Fruit fly (Drosophila melanogaster) whole organism, wandering third instar larva: ENCODE data around the gene CG42538.

Source experiments
- Abd-B ChIP-seq: fragments of >200 bp; optimal IDR thresholded peaks from 2 replicates; lab custom pipeline; 2017; ENCODE audit warnings: missing biosample characterization, missing genetic modification characterization
- CG32264 ChIP-seq: fragments of 200-800 bp; sonication (Bioruptor generic); optimal IDR thresholded peaks from 2 replicates; lab custom pipeline; 2016; ENCODE audit warnings: missing biosample characterization, missing genetic modification characterization
- CG9705 ChIP-seq: fragments of 200-800 bp; sonication (Bioruptor generic); optimal IDR thresholded peaks from 2 replicates; lab custom pipeline; 2018; ENCODE audit warnings: missing biosample characterization, mild to moderate bottlenecking, missing genetic modification characterization
- CrebA ChIP-seq: fragments of 200-800 bp; sonication (Bioruptor generic); optimal IDR thresholded peaks from 2 replicates; lab custom pipeline; 2016; ENCODE audit warnings: missing biosample characterization, mild to moderate bottlenecking, missing genetic modification characterization, borderline replicate concordance
- Dif ChIP-seq: fragments of 200-275, 200-300 bp; sonication (Bioruptor generic); optimal IDR thresholded peaks from 2 replicates; lab custom pipeline; 2018; ENCODE audit warnings: missing biosample characterization, missing genetic modification characterization; ENCODE audit not compliant: partially characterized antibody
- GATAd ChIP-seq: sonication (Bioruptor generic); optimal IDR thresholded peaks from 2 replicates; lab custom pipeline; 2016; ENCODE audit warnings: missing biosample characterization, missing genetic modification characterization
- HLH106 ChIP-seq: fragments of 200-800 bp; optimal IDR thresholded peaks from 3 replicates; lab custom pipeline; 2019; ENCODE audit warnings: missing biosample characterization, mild to moderate bottlenecking, missing genetic modification characterization, moderate library complexity
- Hnf4 ChIP-seq: fragments of 200-800 bp; sonication (Bioruptor generic); optimal IDR thresholded peaks from 2 replicates; lab custom pipeline; 2016; ENCODE audit warnings: missing biosample characterization, mild to moderate bottlenecking, missing genetic modification characterization
- Hr78 ChIP-seq: fragments of >200 bp; optimal IDR thresholded peaks from 2 replicates; lab custom pipeline; 2017; ENCODE audit warnings: missing biosample characterization, missing genetic modification characterization
- Hr83 ChIP-seq: fragments of 200-300 bp; sonication (Bioruptor generic); optimal IDR thresholded peaks from 2 replicates; lab custom pipeline; 2016; ENCODE audit warnings: missing biosample characterization, mild to moderate bottlenecking, missing genetic modification characterization, moderate library complexity; ENCODE audit not compliant: poor library complexity, severe bottlenecking
- Jra ChIP-seq: sonication (Bioruptor generic); optimal IDR thresholded peaks from 2 replicates; lab custom pipeline; 2016; ENCODE audit warnings: missing biosample characterization, missing genetic modification characterization
- Mio ChIP-seq: sonication (Bioruptor generic); optimal IDR thresholded peaks from 2 replicates; lab custom pipeline; 2016; ENCODE audit warnings: missing biosample characterization, missing genetic modification characterization
- Myc ChIP-seq: fragments of >200 bp; optimal IDR thresholded peaks from 2 replicates; lab custom pipeline; 2017
- N ChIP-seq: fragments of >200 bp; optimal IDR thresholded peaks from 2 replicates; lab custom pipeline; 2018; ENCODE audit warnings: missing biosample characterization, missing external identifiers, missing genetic modification characterization
- OdsH ChIP-seq: fragments of 200-800 bp; sonication (Bioruptor generic); optimal IDR thresholded peaks from 2 replicates; lab custom pipeline; 2016; ENCODE audit warnings: missing biosample characterization, mild to moderate bottlenecking, missing genetic modification characterization
- Rel ChIP-seq, 2 experiments: fragments of 200-800 bp; sonication (Bioruptor generic) in 1 of 2; optimal IDR thresholded peaks; 2 replicates in 1 of 2; 3 replicates in 1 of 2; lab custom pipeline; 2016 to 2019; ENCODE audit warnings: mild to moderate bottlenecking in 2 of 2, missing biosample characterization in 2 of 2, missing genetic modification characterization in 2 of 2, moderate library complexity in 1 of 2
- Sp1 ChIP-seq: fragments of 200-800 bp; sonication (Bioruptor generic); optimal IDR thresholded peaks from 3 replicates; lab custom pipeline; 2019; ENCODE audit warnings: missing biosample characterization, mild to moderate bottlenecking, missing genetic modification characterization, moderate library complexity
- Vsx2 ChIP-seq: fragments of 200-300, 225-300 bp; sonication (Bioruptor generic); optimal IDR thresholded peaks from 2 replicates; lab custom pipeline; 2018; ENCODE audit warnings: missing biosample characterization, missing genetic modification characterization; ENCODE audit not compliant: partially characterized antibody
- br ChIP-seq: fragments of 200-800 bp; sonication (Bioruptor generic); optimal IDR thresholded peaks from 2 replicates; lab custom pipeline; 2016; ENCODE audit warnings: missing biosample characterization, missing genetic modification characterization
- brk ChIP-seq: fragments of 200-800 bp; sonication (Bioruptor generic); optimal IDR thresholded peaks from 2 replicates; lab custom pipeline; 2016; ENCODE audit warnings: missing biosample characterization, mild to moderate bottlenecking, missing genetic modification characterization
- dmrt93B ChIP-seq: fragments of 200-800 bp; sonication (Bioruptor generic); optimal IDR thresholded peaks from 2 replicates; lab custom pipeline; 2018; ENCODE audit warnings: missing biosample characterization, mild to moderate bottlenecking, missing genetic modification characterization
- dsf ChIP-seq: sonication (Bioruptor generic); optimal IDR thresholded peaks from 2 replicates; lab custom pipeline; 2016; ENCODE audit warnings: missing biosample characterization, missing genetic modification characterization, borderline replicate concordance
- ey ChIP-seq: fragments of 200-800 bp; sonication (Bioruptor generic); optimal IDR thresholded peaks from 2 replicates; lab custom pipeline; 2016; ENCODE audit warnings: missing biosample characterization, missing genetic modification characterization
- foxo ChIP-seq, 2 experiments: fragments of 200-800 bp; sonication (Bioruptor generic); optimal IDR thresholded peaks; 2 replicates in 1 of 2; 3 replicates in 1 of 2; lab custom pipeline; 2016 to 2017; ENCODE audit warnings: missing biosample characterization in 2 of 2, missing genetic modification characterization in 2 of 2
- fru ChIP-seq: fragments of 200-800 bp; sonication (Bioruptor generic); optimal IDR thresholded peaks from 3 replicates; lab custom pipeline; 2016; ENCODE audit warnings: missing biosample characterization, mild to moderate bottlenecking, missing genetic modification characterization
- h ChIP-seq: fragments of 200-800 bp; sonication (Bioruptor generic); optimal IDR thresholded peaks from 3 replicates; lab custom pipeline; 2016; ENCODE audit warnings: missing biosample characterization, mild to moderate bottlenecking, missing genetic modification characterization
- jim ChIP-seq: fragments of 175-275, 200-325 bp; sonication (Bioruptor generic); optimal IDR thresholded peaks from 2 replicates; lab custom pipeline; 2016; ENCODE audit warnings: missing biosample characterization, mild to moderate bottlenecking, missing genetic modification characterization
- lola ChIP-seq: fragments of >200 bp; optimal IDR thresholded peaks from 2 replicates; lab custom pipeline; 2017; ENCODE audit warnings: missing biosample characterization, missing genetic modification characterization
- pan ChIP-seq: fragments of >200 bp; optimal IDR thresholded peaks from 2 replicates; lab custom pipeline; 2017
- psq ChIP-seq: fragments of 200-800 bp; sonication (Bioruptor generic); optimal IDR thresholded peaks from 3 replicates; lab custom pipeline; 2017; ENCODE audit warnings: missing biosample characterization, mild to moderate bottlenecking, missing genetic modification characterization, moderate library complexity
- rgr ChIP-seq: fragments of 200-800 bp; sonication (Bioruptor generic); optimal IDR thresholded peaks from 3 replicates; lab custom pipeline; 2016; ENCODE audit warnings: missing biosample characterization, mild to moderate bottlenecking, missing genetic modification characterization
- sage ChIP-seq: fragments of 200-800 bp; sonication (Bioruptor generic); optimal IDR thresholded peaks from 2 replicates; lab custom pipeline; 2016; ENCODE audit warnings: missing biosample characterization, mild to moderate bottlenecking, missing genetic modification characterization
- sv ChIP-seq: fragments of 200-800 bp; sonication (Bioruptor generic); optimal IDR thresholded peaks from 3 replicates; lab custom pipeline; 2016; ENCODE audit warnings: missing biosample characterization, missing genetic modification characterization
- usp ChIP-seq: fragments of >200 bp; optimal IDR thresholded peaks from 2 replicates; lab custom pipeline; 2017; ENCODE audit warnings: missing biosample characterization, missing genetic modification characterization
- woc ChIP-seq: sonication (Bioruptor generic); optimal IDR thresholded peaks from 2 replicates; lab custom pipeline; 2016; ENCODE audit warnings: missing biosample characterization, mild to moderate bottlenecking, missing genetic modification characterization

The CG42538 gene

dm6 chr3L:16016911-16017310, 17.4 kb upstream of the CG42538 start:
- TF ChIP-seq CrebA (GFP tag; lab: Kevin White, UChicago) (no peak), foxo (GFP tag; optimal IDR thresholded peaks at IDR 0.05; lab: Kevin White, UChicago) (peak in 1 of 2 experiments; percentile 15), pan (lab: Kevin White, UChicago) (no peak), h (GFP tag; lab: Kevin White, UChicago) (peak; percentile 29), Sp1 (GFP tag; lab: Kevin White, UChicago) (no peak), lola (GFP tag; lab: Kevin White, UChicago) (no peak)

DNA sequence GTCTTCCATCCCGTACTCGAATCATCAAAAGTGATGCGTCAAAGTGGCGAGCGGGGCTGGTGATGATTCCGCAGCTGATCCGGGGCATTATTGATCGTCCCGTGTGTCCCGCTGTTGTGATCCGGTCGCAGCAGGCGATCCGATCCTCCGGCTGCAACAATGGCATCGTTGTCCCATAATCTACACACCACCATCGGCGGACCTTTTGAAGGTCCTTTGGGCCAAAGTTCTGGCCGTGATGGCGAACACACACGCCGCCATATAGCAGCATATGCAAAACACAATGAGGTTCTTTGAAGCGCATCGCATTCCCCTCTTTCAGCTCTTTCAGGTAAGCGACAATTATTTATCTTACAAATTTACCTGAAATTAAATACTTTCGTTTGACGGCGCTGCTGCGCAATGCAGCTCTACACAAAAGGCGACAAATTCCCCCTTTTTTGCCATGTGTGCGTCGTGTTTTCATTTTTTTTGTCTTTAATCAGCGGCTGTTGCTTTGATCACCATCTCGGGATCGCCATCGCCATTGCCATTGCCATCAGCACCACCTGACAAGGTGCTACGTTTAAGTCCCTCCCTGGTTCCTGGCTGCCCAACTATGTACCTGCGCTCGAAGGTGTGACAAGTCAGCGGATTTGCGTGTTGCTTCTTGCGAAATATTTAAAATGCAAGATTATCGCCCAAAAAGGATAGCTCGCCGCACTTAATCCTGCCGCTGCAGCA, 16.6 kb upstream of the CG42538 start:
- TF ChIP-seq HLH106 (tag; lab: Kevin White, UChicago) (no peak), usp (no peak), Hr83 (no peak), dsf (no peak), Jra (no peak), woc (GFP tag; lab: Kevin White, UChicago) (no peak), lola (GFP tag; lab: Kevin White, UChicago) (no peak), Hr78 (no peak), dmrt93B (GFP tag; lab: Kevin White, UChicago) (no peak), sv (no peak), br (GFP tag; lab: Kevin White, UChicago) (no peak), pan (lab: Kevin White, UChicago) (no peak), GATAd (GFP tag; lab: Kevin White, UChicago) (no peak), Abd-B (no peak), CG9705 (GFP tag; lab: Kevin White, UChicago) (no peak), Myc (lab: Kevin White, UChicago) (no peak), CrebA (GFP tag; lab: Kevin White, UChicago) (no peak), OdsH (GFP tag; lab: Kevin White, UChicago) (no peak), Dif (GFP tag; lab: Kevin White, UChicago) (no peak), psq (GFP tag; lab: Kevin White, UChicago) (no peak)

DNA sequence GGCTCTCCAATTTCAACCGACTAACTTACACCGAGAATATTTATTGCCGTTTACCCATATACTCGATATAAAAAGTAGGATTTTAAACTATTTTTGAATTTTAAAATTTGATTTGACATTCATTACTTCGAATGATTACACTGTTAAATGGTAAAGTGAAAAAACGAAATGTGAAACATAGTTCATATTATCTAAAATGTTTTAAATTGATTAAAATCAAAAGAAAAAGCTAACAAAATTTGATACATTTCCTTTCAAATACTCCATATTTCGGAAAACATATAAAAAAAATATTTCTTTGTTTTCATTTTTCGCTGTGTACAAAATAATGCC, 16.1 kb upstream of the CG42538 start:
- TF ChIP-seq br (GFP tag; lab: Kevin White, UChicago) (no peak), HLH106 (tag; lab: Kevin White, UChicago) (peak; percentile 6)
- TF ChIP-seq, all 38 proteins: peak for 1

DNA sequence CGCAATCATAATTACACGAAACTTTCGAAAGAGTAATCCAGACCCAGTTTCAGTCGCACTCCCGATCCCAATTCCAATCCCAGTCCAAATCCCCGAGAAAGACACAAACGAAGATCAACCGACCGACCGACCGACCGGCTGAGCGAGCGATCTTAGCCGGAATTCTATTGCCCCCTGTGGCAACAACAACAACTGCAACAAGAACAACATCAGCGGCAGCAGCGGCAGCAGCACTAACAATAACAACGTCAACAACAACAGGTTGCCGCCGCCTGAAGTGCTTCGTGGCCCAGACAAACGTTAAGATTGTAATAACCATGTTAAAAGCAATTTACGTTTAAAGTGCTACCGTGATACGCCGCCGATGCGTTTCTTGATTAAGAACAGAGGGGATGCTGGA, 15.6 kb upstream of the CG42538 start:
- TF ChIP-seq dmrt93B (GFP tag; lab: Kevin White, UChicago) (no peak), dsf (no peak), woc (GFP tag; lab: Kevin White, UChicago) (no peak), HLH106 (tag; lab: Kevin White, UChicago) (no peak), rgr (GFP tag; lab: Kevin White, UChicago) (no peak), Myc (lab: Kevin White, UChicago) (no peak), Abd-B (no peak), Mio (GFP tag; lab: Kevin White, UChicago) (no peak), N (GFP tag; lab: Kevin White, UChicago) (no peak), foxo (GFP tag; optimal IDR thresholded peaks at IDR 0.05; lab: Kevin White, UChicago) (no peak), lola (GFP tag; lab: Kevin White, UChicago) (no peak), CrebA (GFP tag; lab: Kevin White, UChicago) (no peak)

DNA sequence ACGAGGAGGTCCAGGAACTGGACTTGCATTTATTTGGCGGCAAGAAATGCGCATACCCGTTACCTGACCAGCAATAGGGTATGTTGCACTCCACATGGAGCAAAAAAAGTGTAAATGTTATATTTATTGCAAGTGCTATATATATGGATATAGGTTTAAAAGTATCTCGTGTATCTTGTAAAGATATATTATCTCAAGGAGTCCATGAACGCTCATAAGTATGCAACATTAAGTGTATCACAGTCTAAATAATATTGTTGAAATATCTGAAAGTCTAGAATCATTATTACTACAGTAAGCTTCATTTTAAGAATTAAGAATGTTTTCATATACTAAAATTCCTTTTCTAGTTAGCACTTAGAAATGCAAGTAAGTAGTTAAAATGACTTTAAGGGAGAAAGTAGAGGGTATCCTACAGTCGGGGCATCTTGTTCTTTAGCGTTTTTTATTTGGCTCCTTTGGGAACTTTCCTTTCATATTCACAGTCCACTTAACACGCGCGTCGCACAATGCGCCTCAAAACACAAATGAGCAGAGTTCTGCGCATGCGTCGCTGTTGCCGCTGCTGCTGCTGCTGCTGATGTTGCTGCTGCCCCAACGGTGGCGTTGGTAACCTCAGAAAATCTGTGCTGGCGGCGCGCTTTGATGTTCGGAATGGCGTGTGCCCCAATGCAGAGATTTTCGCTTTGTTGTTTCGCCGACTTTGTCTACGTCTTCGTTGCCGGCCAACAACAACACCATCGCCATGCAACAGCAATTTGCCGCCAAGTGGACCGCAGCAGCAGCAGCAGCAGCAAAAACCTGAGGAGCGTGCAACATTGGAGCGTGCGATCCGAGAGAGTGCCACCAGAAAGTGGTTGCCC, 14.9 kb upstream of the CG42538 start:
- TF ChIP-seq OdsH (GFP tag; lab: Kevin White, UChicago) = peak; percentile 26
- TF ChIP-seq sage (GFP tag; lab: Kevin White, UChicago) = no peak
- no peak for TF ChIP-seq Vsx2 (GFP tag; lab: Kevin White, UChicago)
- no peak for TF ChIP-seq CrebA (GFP tag; lab: Kevin White, UChicago)
- TF ChIP-seq CG32264 = no peak
- TF ChIP-seq lola (GFP tag; lab: Kevin White, UChicago) = no peak
- no peak for TF ChIP-seq CG9705 (GFP tag; lab: Kevin White, UChicago)
- TF ChIP-seq Myc (lab: Kevin White, UChicago) = no peak
- TF ChIP-seq Rel (GFP tag; optimal IDR thresholded peaks at IDR 0.05; lab: Kevin White, UChicago) = no peak
- TF ChIP-seq Rel (tag; optimal IDR thresholded peaks at IDR 0.05; lab: Kevin White, UChicago) = no peak
- no peak for TF ChIP-seq GATAd (GFP tag; lab: Kevin White, UChicago)
- TF ChIP-seq woc (GFP tag; lab: Kevin White, UChicago) = peak; percentile 43
- no peak for TF ChIP-seq Hr83
- no peak for TF ChIP-seq Mio (GFP tag; lab: Kevin White, UChicago)
- no peak for TF ChIP-seq Hnf4 (GFP tag; lab: Kevin White, UChicago)
- TF ChIP-seq rgr (GFP tag; lab: Kevin White, UChicago) = peak; percentile 6
- TF ChIP-seq brk = no peak
- peak; percentile 3 for TF ChIP-seq HLH106 (tag; lab: Kevin White, UChicago)
- TF ChIP-seq br (GFP tag; lab: Kevin White, UChicago) = no peak
- no peak for TF ChIP-seq jim (GFP tag; lab: Kevin White, UChicago)
- peak; percentile 32 for TF ChIP-seq ey
- TF ChIP-seq dmrt93B (GFP tag; lab: Kevin White, UChicago) = peak; percentile 11
- no peak for TF ChIP-seq Hr78
- peak; percentile 12 for TF ChIP-seq h (GFP tag; lab: Kevin White, UChicago)
- TF ChIP-seq fru (GFP tag; lab: Kevin White, UChicago) = peak; percentile 22
- peak; percentile 40 for TF ChIP-seq Sp1 (GFP tag; lab: Kevin White, UChicago)
- no peak for TF ChIP-seq Abd-B
- TF ChIP-seq Dif (GFP tag; lab: Kevin White, UChicago) = no peak
